Fruit fly (Drosophila melanogaster) whole organism, embryonic: ENCODE results near the gene pug.

ENCODE experiments used
- CG10543 ChIP-seq: fragments of 200-800 bp; sonication (Bioruptor generic); optimal IDR thresholded peaks from 3 replicates; lab custom pipeline; 2017; ENCODE audit warnings: missing biosample characterization, mild to moderate bottlenecking, missing genetic modification characterization, moderate library complexity
- CG12071 ChIP-seq: fragments of 200-800 bp; sonication (Bioruptor generic); optimal IDR thresholded peaks from 3 replicates; lab custom pipeline; 2018; ENCODE audit warnings: missing biosample characterization, mild to moderate bottlenecking, missing genetic modification characterization
- CG12155 ChIP-seq: fragments of 200-800 bp; sonication (Bioruptor generic); optimal IDR thresholded peaks from 3 replicates; lab custom pipeline; 2016; ENCODE audit warnings: missing biosample characterization, missing genetic modification characterization
- CG12391 ChIP-seq: fragments of 200-800 bp; sonication (Bioruptor generic); optimal IDR thresholded peaks from 3 replicates; lab custom pipeline; 2018; ENCODE audit warnings: missing biosample characterization, mild to moderate bottlenecking, missing genetic modification characterization, moderate library complexity
- CG12769 ChIP-seq: fragments of 200-800 bp; sonication (Bioruptor generic); optimal IDR thresholded peaks from 2 replicates; lab custom pipeline; 2019; ENCODE audit warnings: missing biosample characterization, mild to moderate bottlenecking, missing genetic modification characterization, moderate library complexity
- CG13296 ChIP-seq: fragments of 200-800 bp; sonication (Bioruptor generic); optimal IDR thresholded peaks from 3 replicates; lab custom pipeline; 2018; ENCODE audit warnings: missing biosample characterization, mild to moderate bottlenecking, missing genetic modification characterization
- CG14860 ChIP-seq: fragments of 200-800 bp; sonication (Bioruptor generic); IDR thresholded peaks from 3 replicates; pipeline ENCODE4 v1.3.6; 2022; ENCODE audit warnings: missing biosample characterization, missing genetic modification characterization; ENCODE audit not compliant: partially characterized antibody
- CG15269 ChIP-seq: fragments of 200-800 bp; sonication (Bioruptor generic); optimal IDR thresholded peaks from 2 replicates; lab custom pipeline; 2018; ENCODE audit warnings: missing biosample characterization, mild to moderate bottlenecking, missing genetic modification characterization, moderate library complexity
- CG15479 ChIP-seq: fragments of 200-800 bp; sonication (Bioruptor generic); optimal IDR thresholded peaks from 3 replicates; lab custom pipeline; 2019; ENCODE audit warnings: missing biosample characterization, mild to moderate bottlenecking, missing genetic modification characterization, moderate library complexity
- CG16815 ChIP-seq: fragments of 200-800 bp; sonication (Bioruptor generic); optimal IDR thresholded peaks from 3 replicates; lab custom pipeline; 2017; ENCODE audit warnings: missing biosample characterization, mild to moderate bottlenecking, missing genetic modification characterization
- CG1792 ChIP-seq: fragments of 200-800 bp; sonication (Bioruptor generic); optimal IDR thresholded peaks from 2 replicates; lab custom pipeline; 2016; ENCODE audit warnings: missing biosample characterization, missing genetic modification characterization
- CG18599 ChIP-seq: fragments of 200-800 bp; sonication (Bioruptor generic); optimal IDR thresholded peaks from 3 replicates; lab custom pipeline; 2017; ENCODE audit warnings: missing biosample characterization, missing genetic modification characterization, mild to moderate bottlenecking, moderate library complexity, missing genetic modification reagents
- CG34422 ChIP-seq: fragments of 200-800 bp; sonication (Bioruptor generic); IDR thresholded peaks from 3 replicates; pipeline ENCODE4 v1.3.6; 2022; ENCODE audit warnings: missing biosample characterization, missing genetic modification characterization
- CG7987 ChIP-seq: fragments of 200-800 bp; sonication (Bioruptor generic); optimal IDR thresholded peaks from 2 replicates; lab custom pipeline; 2018; ENCODE audit warnings: missing biosample characterization, mild to moderate bottlenecking, missing genetic modification characterization, moderate library complexity
- CHES-1-like ChIP-seq: fragments of 200-800 bp; sonication (Bioruptor generic); optimal IDR thresholded peaks from 2 replicates; lab custom pipeline; 2016; ENCODE audit warnings: missing biosample characterization, missing genetic modification characterization
- D19B ChIP-seq: fragments of 200-800 bp; sonication (Bioruptor generic); optimal IDR thresholded peaks from 2 replicates; lab custom pipeline; 2017; ENCODE audit warnings: missing biosample characterization, mild to moderate bottlenecking, missing genetic modification characterization
- Fer3 ChIP-seq: fragments of 200-800 bp; sonication (Bioruptor generic); optimal IDR thresholded peaks from 2 replicates; lab custom pipeline; 2018; ENCODE audit warnings: missing biosample characterization, mild to moderate bottlenecking, missing genetic modification characterization, moderate library complexity
- GATAe ChIP-seq: fragments of 200-800 bp; sonication (Bioruptor generic); conservative IDR thresholded peaks from 2 replicates; pipeline ENCODE4 v1.3.6; 2022; ENCODE audit warnings: missing biosample characterization, missing genetic modification characterization
- Hey ChIP-seq: fragments of 200-800 bp; sonication (Bioruptor generic); optimal IDR thresholded peaks from 3 replicates; lab custom pipeline; 2018; ENCODE audit warnings: missing biosample characterization, mild to moderate bottlenecking, missing genetic modification characterization
- Hr78 ChIP-seq, 2 experiments: fragments of 200-800 bp in 1 of 2; fragments of >200 bp in 1 of 2; sonication (Bioruptor generic) in 1 of 2; optimal IDR thresholded peaks; 2 replicates each; lab custom pipeline; 2017 to 2019; ENCODE audit warnings: missing biosample characterization in 2 of 2, missing genetic modification characterization in 2 of 2, mild to moderate bottlenecking in 1 of 2, moderate library complexity in 1 of 2
- Med ChIP-seq: fragments of 200-800 bp; sonication (Bioruptor generic); peaks from one replicate; lab custom pipeline; 2016; ENCODE audit warnings: missing biosample characterization, missing genetic modification characterization, mild to moderate bottlenecking, inconsistent platforms, moderate library complexity
- Meics ChIP-seq: fragments of 200-800 bp; sonication (Bioruptor generic); optimal IDR thresholded peaks from 2 replicates; lab custom pipeline; 2017; ENCODE audit warnings: missing biosample characterization, mild to moderate bottlenecking, missing genetic modification characterization
- Trl ChIP-seq, 3 experiments: fragments of >200 bp in 2 of 3; fragments of 200-800 bp in 1 of 3; sonication (Bioruptor generic) in 1 of 3; optimal IDR thresholded peaks; 2 replicates in 1 of 3; 3 replicates in 2 of 3; lab custom pipeline; 2016 to 2017; ENCODE audit warnings: missing biosample characterization in 1 of 3, missing genetic modification characterization in 1 of 3
- cad ChIP-seq: fragments of >200 bp; optimal IDR thresholded peaks from 2 replicates; lab custom pipeline; 2017; ENCODE audit warnings: missing biosample characterization, missing genetic modification characterization
- caup ChIP-seq: fragments of 200-800 bp; sonication (Bioruptor generic); optimal IDR thresholded peaks from 3 replicates; lab custom pipeline; 2017; ENCODE audit warnings: missing biosample characterization, mild to moderate bottlenecking, missing genetic modification characterization, moderate library complexity; ENCODE audit not compliant: severe bottlenecking
- dpn ChIP-seq, 2 experiments: fragments of 200-800 bp; sonication (Bioruptor generic); optimal IDR thresholded peaks; 3 replicates each; lab custom pipeline; 2016; ENCODE audit warnings: missing biosample characterization in 2 of 2, missing genetic modification characterization in 2 of 2
- exex ChIP-seq: fragments of 200-800 bp; sonication (Bioruptor generic); optimal IDR thresholded peaks from 4 replicates; lab custom pipeline; 2018; ENCODE audit warnings: missing biosample characterization, mild to moderate bottlenecking, missing genetic modification characterization, moderate library complexity
- hkb ChIP-seq, 2 experiments: fragments of 200-800 bp in 1 of 2; fragments of >200 bp in 1 of 2; sonication (Bioruptor generic) in 1 of 2; IDR thresholded peaks in 1 of 2; optimal IDR thresholded peaks in 1 of 2; 2 replicates each; pipeline versions ENCODE4 v1.3.6 to Lab custom; 2017 to 2022; ENCODE audit warnings: missing biosample characterization in 1 of 2, missing genetic modification characterization in 1 of 2
- ind ChIP-seq: fragments of 200-800 bp; sonication (Bioruptor generic); optimal IDR thresholded peaks from 3 replicates; lab custom pipeline; 2016; ENCODE audit warnings: missing biosample characterization, missing genetic modification characterization
- lab ChIP-seq: fragments of 200-800 bp; sonication (Bioruptor generic); optimal IDR thresholded peaks from 3 replicates; lab custom pipeline; 2017; ENCODE audit warnings: missing biosample characterization, missing genetic modification characterization, mild to moderate bottlenecking, moderate library complexity, missing genetic modification reagents
- lilli ChIP-seq: fragments of 200-800 bp; sonication (Bioruptor generic); optimal IDR thresholded peaks from 3 replicates; lab custom pipeline; 2016; ENCODE audit warnings: missing biosample characterization, missing genetic modification characterization
- mam ChIP-seq: fragments of 200-800 bp; sonication (Bioruptor generic); optimal IDR thresholded peaks from 3 replicates; lab custom pipeline; 2016; ENCODE audit warnings: missing biosample characterization, missing genetic modification characterization
- mirr ChIP-seq: fragments of 200-800 bp; sonication (Bioruptor generic); optimal IDR thresholded peaks from 3 replicates; lab custom pipeline; 2018; ENCODE audit warnings: missing biosample characterization, mild to moderate bottlenecking, missing genetic modification characterization
- nerfin-1 ChIP-seq: fragments of 200-800 bp; sonication (Bioruptor generic); optimal IDR thresholded peaks from 3 replicates; lab custom pipeline; 2019; ENCODE audit warnings: missing biosample characterization, mild to moderate bottlenecking, missing genetic modification characterization, moderate library complexity
- odd ChIP-seq: fragments of 200-800 bp; sonication (Bioruptor generic); optimal IDR thresholded peaks from 2 replicates; lab custom pipeline; 2017; ENCODE audit warnings: missing biosample characterization, mild to moderate bottlenecking, missing genetic modification characterization
- pan ChIP-seq, 4 experiments: fragments of >200 bp in 3 of 4; fragments of 200-800 bp in 1 of 4; sonication (Bioruptor generic) in 1 of 4; optimal IDR thresholded peaks in 3 of 4; IDR thresholded peaks in 1 of 4; 2 replicates each; pipeline versions ENCODE4 v1.3.6 to Lab custom; 2017 to 2022; ENCODE audit warnings: missing biosample characterization in 2 of 4, missing genetic modification characterization in 2 of 4, mixed read lengths in 1 of 4
- sens ChIP-seq: fragments of 200-800 bp; sonication (Bioruptor generic); peaks from one replicate; lab custom pipeline; 2016; ENCODE audit warnings: missing biosample characterization, missing genetic modification characterization
- seq ChIP-seq: fragments of 200-800 bp; sonication (Bioruptor generic); IDR thresholded peaks from 2 replicates; pipeline ENCODE4 v1.3.6; 2022; ENCODE audit warnings: missing biosample characterization, missing genetic modification characterization
- shn ChIP-seq: fragments of 200-800 bp; sonication (Bioruptor generic); optimal IDR thresholded peaks from 3 replicates; lab custom pipeline; 2016; ENCODE audit warnings: missing biosample characterization, missing genetic modification characterization
- slbo ChIP-seq: fragments of 200-800 bp; sonication (Bioruptor generic); IDR thresholded peaks from 2 replicates; pipeline ENCODE4 v1.3.6; 2022; ENCODE audit warnings: missing biosample characterization, missing genetic modification characterization
- so ChIP-seq: fragments of 200-800 bp; sonication (Bioruptor generic); IDR thresholded peaks from 3 replicates; pipeline ENCODE4 v1.3.6; 2022; ENCODE audit warnings: missing biosample characterization, missing genetic modification characterization
- tap ChIP-seq: fragments of 200-800 bp; optimal IDR thresholded peaks from 3 replicates; lab custom pipeline; 2019; ENCODE audit warnings: missing biosample characterization, mild to moderate bottlenecking, missing genetic modification characterization, moderate library complexity
- tin ChIP-seq: fragments of 200-800 bp; sonication (Bioruptor generic); optimal IDR thresholded peaks from 3 replicates; lab custom pipeline; 2016; ENCODE audit warnings: missing biosample characterization, missing genetic modification characterization
- vnd ChIP-seq: fragments of 200-800 bp; sonication (Bioruptor generic); IDR thresholded peaks from 3 replicates; pipeline ENCODE4 v1.3.6; 2022; ENCODE audit warnings: missing biosample characterization, missing genetic modification characterization; ENCODE audit not compliant: partially characterized antibody
- zfh2 ChIP-seq: fragments of 200-800 bp; sonication (Bioruptor generic); optimal IDR thresholded peaks from 2 replicates; lab custom pipeline; 2016; ENCODE audit warnings: missing biosample characterization, missing genetic modification characterization

The pug gene

DNA sequence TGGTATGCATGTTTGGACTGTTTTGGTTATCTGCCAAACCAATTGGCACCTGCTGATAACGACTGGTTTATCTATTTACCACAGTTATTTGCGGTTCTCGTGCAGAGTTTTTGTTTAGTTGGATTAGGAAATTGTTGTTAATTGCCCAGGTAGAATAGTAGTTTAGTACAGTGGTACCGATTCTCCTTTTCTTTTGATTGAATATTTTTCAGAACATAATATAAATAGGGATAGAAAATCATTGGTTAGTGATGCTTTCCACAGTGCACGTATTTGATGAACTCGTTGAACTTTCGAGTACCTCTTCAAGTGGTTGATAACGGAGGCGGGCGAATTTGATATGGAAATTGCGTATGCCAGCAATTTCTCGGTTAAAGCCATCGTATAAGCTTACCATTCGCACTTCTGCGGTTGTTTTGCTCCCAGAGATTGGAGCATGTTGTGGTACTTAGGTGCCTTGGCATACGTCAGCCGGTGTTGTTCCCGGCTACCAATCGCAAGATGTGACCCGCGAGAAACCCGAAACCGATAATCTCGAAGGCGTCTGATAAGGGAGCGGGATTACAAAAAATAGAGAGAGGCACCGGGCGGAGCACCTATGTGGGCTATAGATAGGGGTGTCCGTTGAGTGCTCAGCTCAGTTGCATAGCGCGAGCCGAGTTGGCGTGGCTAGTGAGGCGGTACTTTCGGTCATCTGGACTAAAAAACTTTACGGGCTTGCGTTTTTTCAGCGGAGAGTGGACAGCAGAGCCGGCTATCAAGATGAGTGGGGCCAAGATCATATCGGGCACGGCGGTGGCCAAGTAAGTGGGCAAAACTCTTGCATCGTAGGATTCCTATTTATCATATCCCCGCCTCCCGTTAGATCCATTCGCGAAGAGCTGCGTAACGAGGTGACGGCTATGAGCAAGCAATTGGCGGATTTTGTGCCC lies 3.0 kb downstream of the pug start (continued):
- peak; percentile 77 for TF ChIP-seq CG15479 (GFP tag; lab: Kevin White, UChicago)
- TF ChIP-seq mam (GFP tag; lab: Kevin White, UChicago), result peak; percentile 13
- no peak for TF ChIP-seq hkb (optimal IDR thresholded peaks at IDR 0.05; lab: Kevin White, UChicago)
- TF ChIP-seq hkb (GFP tag; IDR thresholded peaks at IDR 0.05; lab: Robert Waterston, UW), result 0 out of 2 replicates have a peak, but pooled peaks have one; percentile 8
- TF ChIP-seq Trl (optimal IDR thresholded peaks at IDR 0.05; lab: Kevin White, UChicago), result peak in 1 of 2 experiments; percentile 5
- no peak for TF ChIP-seq Trl (GFP tag; optimal IDR thresholded peaks at IDR 0.05; lab: Kevin White, UChicago)
- TF ChIP-seq sens, result peak; percentile 86
- 0 out of 3 replicates have a peak, but pooled peaks have one; percentile 39 for TF ChIP-seq vnd (GFP tag; lab: Robert Waterston, UW)
- TF ChIP-seq CG13296 (GFP tag; lab: Kevin White, UChicago), result peak; percentile 36
- peak; percentile 39 for TF ChIP-seq CG10543 (GFP tag; lab: Kevin White, UChicago)
- no peak for TF ChIP-seq CG16815 (GFP tag; lab: Kevin White, UChicago)
- peak; percentile 53 for TF ChIP-seq lilli (GFP tag; lab: Kevin White, UChicago)
- TF ChIP-seq CG12391 (tag; lab: Kevin White, UChicago), result peak; percentile 10
- peak; percentile 39 for TF ChIP-seq Meics (GFP tag; lab: Kevin White, UChicago)
- peak; percentile 61 for TF ChIP-seq CG18599 (GFP tag; lab: Kevin White, UChicago)
- TF ChIP-seq odd, result peak; percentile 9
- peak; percentile 27 for TF ChIP-seq CHES-1-like (GFP tag; lab: Kevin White, UChicago)
- peak; percentile 23 for TF ChIP-seq caup
- TF ChIP-seq mirr, result peak; percentile 90
- peak; percentile 0 for TF ChIP-seq D19B (GFP tag; lab: Kevin White, UChicago)
- peak; percentile 5 for TF ChIP-seq shn (GFP tag; lab: Kevin White, UChicago)
- peak; percentile 36 for TF ChIP-seq CG15269
- TF ChIP-seq CG7987 (GFP tag; lab: Kevin White, UChicago), result peak; percentile 12
- peak; percentile 40 for TF ChIP-seq Fer3 (tag; lab: Kevin White, UChicago)
- peak; percentile 76 for TF ChIP-seq Hey
- TF ChIP-seq slbo, result peak; percentile 57
- no peak for TF ChIP-seq tap (tag; lab: Kevin White, UChicago)
- peak; percentile 25 for TF ChIP-seq CG12155 (GFP tag; lab: Kevin White, UChicago)
- TF ChIP-seq cad (GFP tag; lab: Kevin White, UChicago), result no peak
- TF ChIP-seq nerfin-1 (tag; lab: Kevin White, UChicago), result no peak
- TF ChIP-seq CG12769 (tag; lab: Kevin White, UChicago), result no peak
- TF ChIP-seq Hr78 (GFP tag; optimal IDR thresholded peaks at IDR 0.05; lab: Kevin White, UChicago), result peak in 1 of 2 experiments; percentile 84
- no peak for TF ChIP-seq pan (optimal IDR thresholded peaks at IDR 0.05; lab: Kevin White, UChicago)
- peak in 1 of 2 experiments; percentile 25 for TF ChIP-seq pan (GFP tag; optimal IDR thresholded peaks at IDR 0.05 in 1 of 2, IDR thresholded peaks at IDR 0.05 in 1 of 2)
- TF ChIP-seq CG34422, result 0 out of 3 replicates have a peak, but pooled peaks have one; percentile 7
- TF ChIP-seq CG12071 (GFP tag; lab: Kevin White, UChicago), result peak; percentile 35
- TF ChIP-seq GATAe (GFP tag; lab: Robert Waterston, UW), result peak; percentile 25; the same call in 1 of the 2 replicates
- TF ChIP-seq dpn (GFP tag; optimal IDR thresholded peaks at IDR 0.05; lab: Kevin White, UChicago), result peak in 1 of 2 experiments; percentile 1
- peak; percentile 69 for TF ChIP-seq Med (GFP tag; lab: Kevin White, UChicago)
- no peak for TF ChIP-seq tin (GFP tag; lab: Kevin White, UChicago)
- TF ChIP-seq exex (tag; lab: Kevin White, UChicago), result peak; percentile 95
- TF ChIP-seq ind (GFP tag; lab: Kevin White, UChicago), result peak; percentile 22
- TF ChIP-seq CG1792 (GFP tag; lab: Kevin White, UChicago), result peak; percentile 5
- peak; percentile 63 for TF ChIP-seq lab
- no peak for TF ChIP-seq CG14860 (GFP tag; lab: Robert Waterston, UW)
- TF ChIP-seq so (GFP tag; lab: Robert Waterston, UW), result peak; percentile 23; the same call in 2 of the 3 replicates
- peak; percentile 47; the same call in 1 of the 2 replicates for TF ChIP-seq seq (GFP tag; lab: Robert Waterston, UW)
- peak; percentile 45 for TF ChIP-seq zfh2
